Fruit fly (Drosophila melanogaster) whole organism, adult: ENCODE data around the gene Pxn.
A peak's percentile ranks its signal among the peaks of the same experiment; 100 is the strongest.

Experiments
- CG12768 ChIP-seq: fragments of 200-800 bp; sonication (Bioruptor generic); optimal IDR thresholded peaks from 2 replicates; lab custom pipeline; 2017; ENCODE audit warnings: missing biosample characterization, missing genetic modification characterization, mild to moderate bottlenecking, moderate library complexity, missing genetic modification reagents
- CG33017 ChIP-seq: fragments of 200-800 bp; sonication (Bioruptor generic); optimal IDR thresholded peaks from 2 replicates; lab custom pipeline; 2018; ENCODE audit warnings: missing biosample characterization, mild to moderate bottlenecking, missing genetic modification characterization, moderate library complexity
- CG5204 ChIP-seq: fragments of 200-800 bp; sonication (Bioruptor generic); optimal IDR thresholded peaks from 2 replicates; lab custom pipeline; 2016; ENCODE audit warnings: missing biosample characterization, missing genetic modification characterization
- CG7101 ChIP-seq: fragments of 200-800 bp; sonication (Bioruptor generic); optimal IDR thresholded peaks from 2 replicates; lab custom pipeline; 2018; ENCODE audit warnings: missing biosample characterization, mild to moderate bottlenecking, missing genetic modification characterization, moderate library complexity
- Hr96 ChIP-seq: fragments of 200-800 bp; sonication (Bioruptor generic); optimal IDR thresholded peaks from 2 replicates; lab custom pipeline; 2016; ENCODE audit warnings: missing biosample characterization, missing genetic modification characterization
- bab1 ChIP-seq: fragments of 200-800 bp; sonication (Bioruptor generic); optimal IDR thresholded peaks from 3 replicates; lab custom pipeline; 2019; ENCODE audit warnings: missing biosample characterization, mild to moderate bottlenecking, missing genetic modification characterization, moderate library complexity
- cic ChIP-seq: fragments of 200-800 bp; sonication (Bioruptor generic); optimal IDR thresholded peaks from 2 replicates; lab custom pipeline; 2017; ENCODE audit warnings: missing biosample characterization, mild to moderate bottlenecking, missing genetic modification characterization, moderate library complexity
- kay ChIP-seq: fragments of 200-800 bp; sonication (Bioruptor generic); peaks from one replicate; lab custom pipeline; 2016; ENCODE audit warnings: missing biosample characterization, missing genetic modification characterization, borderline replicate concordance
- pad ChIP-seq: fragments of 200-800 bp; sonication (Bioruptor generic); optimal IDR thresholded peaks from 3 replicates; lab custom pipeline; 2017; ENCODE audit warnings: missing biosample characterization, missing genetic modification characterization, mild to moderate bottlenecking, moderate library complexity, missing genetic modification reagents

dm6 chr3L:2595481-2595880, 34.4 kb downstream of the Pxn start, which contains the start of gene CG16984:
- no peak for TF ChIP-seq CG12768 (GFP tag; lab: Kevin White, UChicago)
- TF ChIP-seq bab1, result no peak
- no peak for TF ChIP-seq Hr96 (GFP tag; lab: Kevin White, UChicago)
- no peak for TF ChIP-seq pad (GFP tag; lab: Kevin White, UChicago)
- no peak for TF ChIP-seq CG5204 (GFP tag; lab: Kevin White, UChicago)
- TF ChIP-seq cic (GFP tag; lab: Kevin White, UChicago), result no peak
- TF ChIP-seq kay, result peak; percentile 62
- TF ChIP-seq CG7101 (tag; lab: Kevin White, UChicago), result no peak
- TF ChIP-seq CG33017 (tag; lab: Kevin White, UChicago), result no peak
